Worm (Caenorhabditis elegans) whole organism, young adult: Measurements from ENCODE around the gene Y45F10C.1.
"Not testable (repeated sequence)": the region's sequence is repeated elsewhere in the genome, so short reads cannot be mapped to it uniquely, and the experiment has no call there.

Source experiments
- F39B2.1 ChIP-seq: fragments of 200-800 bp; sonication (Bioruptor generic); IDR thresholded peaks from 2 replicates; pipeline ENCODE4 v1.3.6; 2022; ENCODE audit warnings: missing genetic modification reagents, missing genetic modification characterization, missing compliant biosample characterization
- T07F8.4 ChIP-seq: sonication (generic microtip); optimal IDR thresholded peaks from 2 replicates; lab custom pipeline; 2016; ENCODE audit warnings: mild to moderate bottlenecking, missing genetic modification characterization, moderate library complexity, missing compliant biosample characterization
- Y53G8AR.9 ChIP-seq: fragments of 200-800 bp; sonication (Bioruptor generic); conservative IDR thresholded peaks from 2 replicates; pipeline ENCODE4 v1.3.6; 2022; ENCODE audit warnings: missing genetic modification reagents, missing genetic modification characterization, missing compliant biosample characterization
- Y79H2A.3 ChIP-seq: fragments of 200-800 bp; sonication (Bioruptor generic); conservative IDR thresholded peaks from 2 replicates; pipeline ENCODE4 v1.3.6; 2022; ENCODE audit warnings: missing genetic modification reagents, missing genetic modification characterization, missing compliant biosample characterization
- Y95B8A.8 ChIP-seq: fragments of 200-800 bp; sonication (Bioruptor generic); IDR thresholded peaks from 2 replicates; pipeline ENCODE4 v1.3.6; 2022; ENCODE audit warnings: missing genetic modification reagents, missing genetic modification characterization, missing compliant biosample characterization
- athp-1 ChIP-seq: sonication (generic microtip); optimal IDR thresholded peaks from 2 replicates; lab custom pipeline; 2017; ENCODE audit warnings: mild to moderate bottlenecking, missing genetic modification characterization, missing compliant biosample characterization
- attf-5 ChIP-seq: fragments of 200-800 bp; sonication (Bioruptor generic); optimal IDR thresholded peaks from 2 replicates; lab custom pipeline; 2018; ENCODE audit warnings: mild to moderate bottlenecking, missing genetic modification characterization, missing compliant biosample characterization
- attf-6 ChIP-seq: fragments of 200-800 bp; sonication (Bioruptor generic); IDR thresholded peaks from 2 replicates; pipeline ENCODE4 v1.3.6; 2022; ENCODE audit warnings: missing genetic modification reagents, missing genetic modification characterization, missing compliant biosample characterization
- bed-1 ChIP-seq: fragments of 200-800 bp; sonication (Bioruptor generic); IDR thresholded peaks from 2 replicates; pipeline ENCODE4 v1.3.6; 2022; ENCODE audit warnings: missing genetic modification reagents, missing genetic modification characterization, missing compliant biosample characterization
- cebp-2 ChIP-seq: fragments of 200-800 bp; sonication (Bioruptor generic); IDR thresholded peaks from 2 replicates; pipeline ENCODE4 v1.3.6; 2022; ENCODE audit warnings: missing genetic modification characterization, missing compliant biosample characterization
- ekl-4 ChIP-seq: fragments of 200-800 bp; sonication (Bioruptor generic); IDR thresholded peaks from 2 replicates; pipeline ENCODE4 v1.3.6; 2022; ENCODE audit warnings: missing genetic modification reagents, missing genetic modification characterization, missing compliant biosample characterization
- ets-4 ChIP-seq: fragments of 200-800 bp; sonication (Bioruptor generic); optimal IDR thresholded peaks from 2 replicates; lab custom pipeline; 2018; ENCODE audit warnings: mild to moderate bottlenecking, missing genetic modification characterization, missing compliant biosample characterization
- gei-17 ChIP-seq: fragments of 200-800 bp; sonication (Bioruptor generic); optimal IDR thresholded peaks from 2 replicates; lab custom pipeline; 2018; ENCODE audit warnings: mild to moderate bottlenecking, missing genetic modification characterization, missing compliant biosample characterization
- hmg-1.2 ChIP-seq: fragments of 200-800 bp; sonication (Bioruptor generic); IDR thresholded peaks from 2 replicates; pipeline ENCODE4 v1.3.6; 2022; ENCODE audit warnings: missing genetic modification reagents, missing genetic modification characterization, missing compliant biosample characterization
- hsf-1 ChIP-seq: fragments of 200-800 bp; sonication (Bioruptor generic); IDR thresholded peaks from 2 replicates; pipeline ENCODE4 v1.3.6; 2022; ENCODE audit warnings: missing genetic modification reagents, missing genetic modification characterization, missing compliant biosample characterization
- let-526 ChIP-seq: fragments of 200-800 bp; sonication (Bioruptor generic); IDR thresholded peaks from 2 replicates; pipeline ENCODE4 v1.3.6; 2022; ENCODE audit warnings: missing genetic modification reagents, missing genetic modification characterization, missing compliant biosample characterization
- lin-40 ChIP-seq: sonication (generic microtip); optimal IDR thresholded peaks from 2 replicates; lab custom pipeline; 2016; ENCODE audit warnings: missing genetic modification characterization, mild to moderate bottlenecking, missing compliant biosample characterization, missing genotype, missing genetic modification reagents
- madf-6 ChIP-seq: fragments of 200-800 bp; sonication (Bioruptor generic); IDR thresholded peaks from 2 replicates; pipeline ENCODE4 v1.3.6; 2022; ENCODE audit warnings: missing genetic modification reagents, missing genetic modification characterization, missing compliant biosample characterization
- madf-8 ChIP-seq: fragments of 200-800 bp; sonication (Bioruptor generic); conservative IDR thresholded peaks from 2 replicates; pipeline ENCODE4 v1.3.6; 2022; ENCODE audit warnings: missing genetic modification reagents, missing genetic modification characterization, missing compliant biosample characterization
- mcd-1 ChIP-seq: fragments of 200-800 bp; sonication (Bioruptor generic); IDR thresholded peaks from 2 replicates; pipeline ENCODE4 v1.3.6; 2022; ENCODE audit warnings: missing genetic modification reagents, missing genetic modification characterization, missing compliant biosample characterization
- mel-28 ChIP-seq: sonication (generic microtip); optimal IDR thresholded peaks from 2 replicates; lab custom pipeline; 2016; ENCODE audit warnings: borderline replicate concordance, mild to moderate bottlenecking, missing genetic modification characterization, missing compliant biosample characterization
- nfya-1 ChIP-seq: sonication (generic microtip); optimal IDR thresholded peaks from 2 replicates; lab custom pipeline; 2017; ENCODE audit warnings: antibody characterized with exemption, missing compliant biosample characterization, missing genetic modification characterization, borderline replicate concordance; ENCODE audit not compliant: insufficient read depth
- nhr-80 ChIP-seq: sonication (generic microtip); optimal IDR thresholded peaks from 2 replicates; lab custom pipeline; 2016; ENCODE audit warnings: missing genetic modification characterization, missing compliant biosample characterization
- pbrm-1 ChIP-seq: fragments of 200-800 bp; sonication (Bioruptor generic); IDR thresholded peaks from 2 replicates; pipeline ENCODE4 v1.3.6; 2022; ENCODE audit warnings: missing genetic modification reagents, missing genetic modification characterization, missing compliant biosample characterization
- rec-8 ChIP-seq, 2 experiments: sonication (generic microtip); optimal IDR thresholded peaks; 2 replicates each; lab custom pipeline; 2016; ENCODE audit warnings: mild to moderate bottlenecking in 2 of 2, missing genetic modification characterization in 2 of 2, missing genetic modification reagents in 2 of 2, missing genotype in 2 of 2, missing biosample characterization in 1 of 2, missing compliant biosample characterization in 1 of 2, moderate library complexity in 1 of 2
- rpc-1 ChIP-seq, 2 experiments: fragments of 150-350 bp in 1 of 2; sonication (generic microtip) in 1 of 2; optimal IDR thresholded peaks; 2 replicates each; lab custom pipeline; 2014 to 2018; ENCODE audit warnings: missing biosample characterization in 1 of 2, missing genetic modification characterization in 1 of 2, missing genetic modification reagents in 1 of 2, missing genotype in 1 of 2
- sdz-38 ChIP-seq: sonication (generic microtip); optimal IDR thresholded peaks from 2 replicates; lab custom pipeline; 2016; ENCODE audit warnings: missing genotype, missing genetic modification characterization, missing compliant biosample characterization
- snpc-1.3 ChIP-seq: sonication (generic microtip); optimal IDR thresholded peaks from 2 replicates; lab custom pipeline; 2017; ENCODE audit warnings: missing genetic modification characterization, mild to moderate bottlenecking, missing compliant biosample characterization, antibody characterized with exemption, moderate library complexity, missing genotype, missing genetic modification reagents; ENCODE audit not compliant: insufficient read depth
- snpc-3.4 ChIP-seq: sonication (generic microtip); optimal IDR thresholded peaks from 2 replicates; lab custom pipeline; 2017; ENCODE audit warnings: missing genetic modification characterization, mild to moderate bottlenecking, missing compliant biosample characterization, antibody characterized with exemption, moderate library complexity, missing genotype, missing genetic modification reagents
- snpc-4 ChIP-seq, 5 experiments: fragments of 150-350 bp in 1 of 5; sonication (generic microtip) in 4 of 5; optimal IDR thresholded peaks; 2 replicates each; lab custom pipeline; 2014 to 2018; ENCODE audit warnings: missing genetic modification characterization in 5 of 5, missing biosample characterization in 3 of 5, antibody characterized with exemption in 2 of 5, mild to moderate bottlenecking in 2 of 5, missing compliant biosample characterization in 2 of 5, missing genotype in 2 of 5, moderate library complexity in 2 of 5, missing genetic modification reagents in 1 of 5
- tbp1 ChIP-seq: fragments of 200-800 bp; sonication (Bioruptor generic); optimal IDR thresholded peaks from 2 replicates; lab custom pipeline; 2018; ENCODE audit warnings: mild to moderate bottlenecking, missing genetic modification characterization, missing compliant biosample characterization
- tlf-1 ChIP-seq: fragments of 200-800 bp; sonication (Bioruptor generic); optimal IDR thresholded peaks from 2 replicates; lab custom pipeline; 2018; ENCODE audit warnings: mild to moderate bottlenecking, missing genetic modification characterization, missing compliant biosample characterization
- unc-62 ChIP-seq: fragments of 150-350 bp; optimal IDR thresholded peaks from 2 replicates; lab custom pipeline; 2014; ENCODE audit warnings: missing biosample characterization, missing genetic modification reagents, missing genetic modification characterization
- xnd-1 ChIP-seq: sonication (generic microtip); optimal IDR thresholded peaks from 2 replicates; lab custom pipeline; 2016; ENCODE audit warnings: missing genotype, missing genetic modification reagents, missing genetic modification characterization, missing compliant biosample characterization
- ztf-25 ChIP-seq: fragments of 200-800 bp; sonication (Bioruptor generic); IDR thresholded peaks from 2 replicates; pipeline ENCODE4 v1.3.6; 2022; ENCODE audit warnings: missing genetic modification reagents, missing genetic modification characterization, missing compliant biosample characterization

Gene Y45F10C.1

DNA sequence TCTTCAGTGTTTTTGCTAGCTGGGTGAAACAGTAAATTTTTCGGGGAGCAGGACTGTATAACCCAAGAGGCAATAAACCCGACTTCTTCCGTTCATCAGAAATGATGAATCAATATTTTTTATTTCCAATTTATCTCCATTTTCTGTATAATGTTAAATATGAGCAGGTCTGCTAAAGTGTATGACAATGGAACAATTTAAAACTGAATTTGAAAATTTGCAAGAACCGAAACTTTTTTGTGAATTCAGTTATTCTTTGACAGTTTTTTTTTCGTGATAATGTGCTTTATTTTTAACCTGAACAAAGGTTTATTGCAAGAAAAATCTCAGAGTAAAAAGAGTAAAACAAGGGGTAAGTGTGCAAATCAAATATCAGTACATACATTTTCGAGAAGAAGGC is 5.7 kb upstream of the Y45F10C.1 start:
- TF ChIP-seq ekl-4 (GFP tag; lab: Robert Waterston, UW) (peak; percentile 20; the same call in 1 of the 2 replicates), tbp1 (GFP tag; lab: Kevin White, UChicago) (peak; percentile 26), xnd-1 (no peak), ztf-25 (GFP tag; lab: Robert Waterston, UW) (no peak), attf-6 (peak; percentile 81), snpc-4 (GFP tag; optimal IDR thresholded peaks at IDR 0.05; lab: Kevin White, UChicago) (peak; percentile 41), snpc-4 (tag; optimal IDR thresholded peaks at IDR 0.05; lab: Kevin White, UChicago) (peak in 2 of 4 experiments; percentile 39 to 86), lin-40 (no peak), nfya-1 (tag; lab: Kevin White, UChicago) (no peak), Y79H2A.3 (GFP tag; lab: Robert Waterston, UW) (0 out of 2 replicates have a peak, but pooled peaks have one; percentile 66), gei-17 (GFP tag; lab: Kevin White, UChicago) (no peak), athp-1 (no peak), bed-1 (no peak), snpc-1.3 (tag; lab: Kevin White, UChicago) (peak; percentile 32), madf-6 (GFP tag; lab: Robert Waterston, UW) (peak; percentile 15; the same call in 1 of the 2 replicates)

DNA sequence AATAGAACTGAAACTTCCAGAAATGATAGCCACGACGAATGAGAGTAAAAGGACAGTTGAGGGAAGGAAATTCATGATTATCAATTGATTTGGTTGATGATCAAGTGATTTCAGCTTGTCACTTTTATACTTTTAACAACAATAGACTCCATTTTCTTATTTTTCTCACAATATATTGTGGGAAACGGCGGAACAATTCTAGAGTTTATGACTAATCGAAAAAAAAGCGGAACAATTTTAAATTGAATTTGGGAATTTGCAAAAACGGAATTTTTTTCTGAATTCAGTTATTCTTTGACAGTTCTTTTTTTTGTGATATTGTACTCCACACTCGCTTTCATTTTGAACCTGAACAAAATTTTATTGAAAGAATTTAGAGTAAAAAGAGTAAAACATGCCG is 4.7 kb upstream of the Y45F10C.1 start, which contains the start of gene Y45F10C.4:
Gene Y45F10C.4, minus strand, starts transcription at position 101 of the 400 bp plus-strand sequence.
- no peak for TF ChIP-seq ets-4 (GFP tag; lab: Kevin White, UChicago)
- no peak for TF ChIP-seq ztf-25 (GFP tag; lab: Robert Waterston, UW)
- TF ChIP-seq T07F8.4, result no peak
- no peak for TF ChIP-seq sdz-38 (tag; lab: Kevin White, UChicago)
- TF ChIP-seq rec-8 (tag; optimal IDR thresholded peaks at IDR 0.05; lab: Kevin White, UChicago), result no peak
- no peak for TF ChIP-seq hsf-1 (GFP tag; lab: Robert Waterston, UW)
- TF ChIP-seq Y53G8AR.9 (GFP tag; lab: Robert Waterston, UW), result no peak
- no peak for TF ChIP-seq madf-8 (GFP tag; lab: Robert Waterston, UW)
- no peak for TF ChIP-seq tlf-1 (GFP tag; lab: Kevin White, UChicago)
- TF ChIP-seq F39B2.1, result no peak
- TF ChIP-seq snpc-3.4 (tag; lab: Kevin White, UChicago), result no peak
- no peak for TF ChIP-seq gei-17 (GFP tag; lab: Kevin White, UChicago)
- TF ChIP-seq Y95B8A.8, result no peak
- TF ChIP-seq attf-6, result no peak
- no peak for TF ChIP-seq mel-28 (tag; lab: Kevin White, UChicago)
- TF ChIP-seq rpc-1 (optimal IDR thresholded peaks at IDR 0.05; lab: Kevin White, UChicago), result no peak
- TF ChIP-seq rpc-1 (tag; optimal IDR thresholded peaks at IDR 0.05; lab: Kevin White, UChicago), result no peak
- no peak for TF ChIP-seq let-526

DNA sequence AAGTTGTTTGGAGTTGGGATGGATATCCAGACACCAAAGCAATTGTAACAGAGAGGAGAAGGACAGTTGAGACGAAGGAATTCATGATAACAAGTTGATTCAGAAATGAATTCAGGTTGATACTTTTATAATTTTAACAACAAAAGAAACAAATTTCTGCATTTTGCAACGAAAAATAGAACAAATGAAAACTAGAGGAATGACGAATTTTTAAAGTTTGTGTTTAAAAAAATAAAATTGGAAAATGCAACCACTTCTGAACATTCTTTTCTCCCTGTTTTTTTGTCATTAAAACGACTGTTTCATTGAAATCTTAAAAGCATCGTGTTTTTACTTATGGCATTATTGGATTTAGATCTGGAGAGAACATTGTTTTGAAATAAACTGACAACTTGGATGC is 3.2 kb upstream of the Y45F10C.1 start, which contains the start of gene Y45F10C.2:
Gene Y45F10C.2, minus strand, starts transcription at position 101 of the 400 bp plus-strand sequence.
- not testable (repeated sequence) for TF ChIP-seq unc-62 (GFP tag; lab: Kevin White, UChicago); attf-5 (GFP tag; lab: Kevin White, UChicago); nhr-80

DNA sequence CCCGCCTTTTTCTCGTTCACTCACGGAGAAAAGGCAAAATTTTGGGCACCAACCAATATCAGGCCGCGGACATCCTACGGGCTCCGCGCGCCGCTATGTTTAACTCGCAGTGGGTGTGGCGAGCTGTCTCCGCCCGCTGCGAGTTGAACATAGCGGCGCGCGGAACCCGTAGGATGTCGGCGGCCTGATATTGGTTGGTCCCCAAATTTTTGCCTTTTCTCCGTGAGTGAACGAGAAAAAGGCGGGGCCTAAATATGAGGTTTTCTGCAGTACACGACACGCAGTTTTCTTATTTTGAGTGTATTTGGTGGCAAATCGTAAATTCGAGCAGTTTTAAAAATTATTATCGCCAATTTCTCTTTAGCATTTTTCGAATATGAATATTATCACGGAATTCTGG is 1.2 kb downstream of the Y45F10C.1 start:
- TF ChIP-seq attf-6 (peak; percentile 94), snpc-4 (tag; optimal IDR thresholded peaks at IDR 0.05; lab: Kevin White, UChicago) (peak in 2 of 4 experiments; percentile 17 to 87), pbrm-1 (GFP tag; lab: Robert Waterston, UW) (peak; percentile 78), madf-6 (GFP tag; lab: Robert Waterston, UW) (peak; percentile 41; the same call in 1 of the 2 replicates), cebp-2 (0 out of 2 replicates have a peak, but pooled peaks have one; percentile 69), mcd-1 (GFP tag; lab: Robert Waterston, UW) (peak; percentile 61), hmg-1.2 (peak; percentile 67)
- TF ChIP-seq snpc-4 (GFP tag; optimal IDR thresholded peaks at IDR 0.05; lab: Kevin White, UChicago), result not testable (repeated sequence)
